Worm (Caenorhabditis elegans) whole organism, L1 larva: ENCODE results near the gene R02F11.1.

Experiments used
- C16A3.4 ChIP-seq: fragments of 150-350 bp; optimal IDR thresholded peaks from 2 replicates; lab custom pipeline; 2014; ENCODE audit warnings: missing biosample characterization, missing genetic modification characterization
- C34B4.2 ChIP-seq: sonication (generic microtip); optimal IDR thresholded peaks from 2 replicates; lab custom pipeline; 2017; ENCODE audit warnings: mild to moderate bottlenecking, missing genetic modification characterization, missing compliant biosample characterization
- aha-1 ChIP-seq: fragments of 150-350 bp; optimal IDR thresholded peaks from 2 replicates; lab custom pipeline; 2014; ENCODE audit warnings: missing biosample characterization, missing genetic modification characterization
- alr-1 ChIP-seq: fragments of 200-800 bp; sonication (Bioruptor generic); optimal IDR thresholded peaks from 2 replicates; lab custom pipeline; 2018; ENCODE audit warnings: borderline replicate concordance, mild to moderate bottlenecking, missing genetic modification characterization, missing compliant biosample characterization
- blmp-1 ChIP-seq: fragments of 150-350 bp; optimal IDR thresholded peaks from 2 replicates; lab custom pipeline; 2014; ENCODE audit warnings: missing biosample characterization, missing genetic modification characterization
- ceh-63 ChIP-seq: fragments of 200-800 bp; sonication (Bioruptor generic); optimal IDR thresholded peaks from 2 replicates; lab custom pipeline; 2018; ENCODE audit warnings: mild to moderate bottlenecking, missing genetic modification characterization, missing compliant biosample characterization
- ceh-90 ChIP-seq: sonication (generic microtip); optimal IDR thresholded peaks from 2 replicates; lab custom pipeline; 2016; ENCODE audit warnings: missing genetic modification characterization, missing compliant biosample characterization
- ces-1 ChIP-seq: fragments of 150-350 bp; optimal IDR thresholded peaks from 2 replicates; lab custom pipeline; 2014; ENCODE audit warnings: missing biosample characterization, missing genetic modification reagents, missing genetic modification characterization
- dpl-1 ChIP-seq, 3 experiments: fragments of 150-350 bp in 2 of 3; sonication (generic microtip) in 1 of 3; optimal IDR thresholded peaks; 2 replicates each; lab custom pipeline; 2014 to 2017; ENCODE audit warnings: missing biosample characterization in 3 of 3, missing genetic modification characterization in 3 of 3, missing genetic modification reagents in 3 of 3
- dsc-1 ChIP-seq: sonication (generic microtip); optimal IDR thresholded peaks from 2 replicates; lab custom pipeline; 2016; ENCODE audit warnings: mild to moderate bottlenecking, missing genetic modification characterization, missing compliant biosample characterization
- efl-1 ChIP-seq, 4 experiments: fragments of 150-350 bp; optimal IDR thresholded peaks in 3 of 4; peaks in 1 of 4; 1 replicate in 1 of 4; 2 replicates in 3 of 4; lab custom pipeline; 2014; ENCODE audit warnings: missing biosample characterization in 2 of 4, missing genetic modification characterization in 2 of 4, missing genetic modification reagents in 2 of 4
- elt-3 ChIP-seq, 6 experiments: fragments of 150-350 bp in 1 of 6; sonication (generic microtip); optimal IDR thresholded peaks; 2 replicates each; lab custom pipeline; 2017 to 2018; ENCODE audit warnings: missing biosample characterization in 6 of 6, missing genetic modification characterization in 6 of 6, inconsistent platforms in 1 of 6
- fkh-10 ChIP-seq: sonication (generic microtip); optimal IDR thresholded peaks from 2 replicates; lab custom pipeline; 2017; ENCODE audit warnings: missing biosample characterization, missing genetic modification reagents, missing genetic modification characterization
- fkh-8 ChIP-seq: sonication (generic microtip); optimal IDR thresholded peaks from 2 replicates; lab custom pipeline; 2016; ENCODE audit warnings: mild to moderate bottlenecking, missing genetic modification characterization, missing compliant biosample characterization
- hlh-17 ChIP-seq: fragments of 200-800 bp; sonication (Bioruptor generic); optimal IDR thresholded peaks from 2 replicates; lab custom pipeline; 2018; ENCODE audit warnings: missing genetic modification characterization, mild to moderate bottlenecking, missing compliant biosample characterization, moderate library complexity, borderline replicate concordance
- hlh-4 ChIP-seq: sonication (generic microtip); optimal IDR thresholded peaks from 2 replicates; lab custom pipeline; 2016; ENCODE audit warnings: mild to moderate bottlenecking, missing genetic modification characterization, missing compliant biosample characterization
- hpl-2 ChIP-seq: fragments of 150-350 bp; optimal IDR thresholded peaks from 2 replicates; lab custom pipeline; 2014; ENCODE audit warnings: missing biosample characterization, missing genetic modification reagents, missing genetic modification characterization
- lin-14 ChIP-seq: fragments of 200-800 bp; sonication (Bioruptor generic); optimal IDR thresholded peaks from 2 replicates; lab custom pipeline; 2018; ENCODE audit warnings: mild to moderate bottlenecking, missing genetic modification characterization, moderate library complexity, missing compliant biosample characterization
- lin-35 ChIP-seq, 2 experiments: fragments of 150-350 bp; optimal IDR thresholded peaks; 2 replicates each; lab custom pipeline; 2014; ENCODE audit warnings: missing biosample characterization in 2 of 2, missing genetic modification characterization in 2 of 2, missing genetic modification reagents in 2 of 2
- lin-39 ChIP-seq: fragments of 150-350 bp; optimal IDR thresholded peaks from 2 replicates; lab custom pipeline; 2014; ENCODE audit warnings: missing biosample characterization, missing genetic modification reagents, missing genetic modification characterization
- lir-3 ChIP-seq: sonication (generic microtip); optimal IDR thresholded peaks from 2 replicates; lab custom pipeline; 2016; ENCODE audit warnings: mild to moderate bottlenecking, missing genetic modification characterization, moderate library complexity, missing compliant biosample characterization; ENCODE audit not compliant: poor library complexity
- lsy-2 ChIP-seq, 2 experiments: fragments of 150-350 bp; optimal IDR thresholded peaks; 2 replicates each; lab custom pipeline; 2014; ENCODE audit warnings: missing biosample characterization in 2 of 2, missing genetic modification characterization in 2 of 2
- mdl-1 ChIP-seq, 2 experiments: fragments of 150-350 bp; optimal IDR thresholded peaks; 2 replicates each; lab custom pipeline; 2014 to 2017; ENCODE audit warnings: missing biosample characterization in 2 of 2, missing genetic modification characterization in 2 of 2, inconsistent platforms in 1 of 2
- nhr-11 ChIP-seq: fragments of 150-350 bp; optimal IDR thresholded peaks from 2 replicates; lab custom pipeline; 2014; ENCODE audit warnings: missing biosample characterization, missing genetic modification characterization
- nhr-12 ChIP-seq: sonication (generic microtip); optimal IDR thresholded peaks from 2 replicates; lab custom pipeline; 2017; ENCODE audit warnings: missing biosample characterization, missing genetic modification characterization
- nhr-19 ChIP-seq: fragments of 200-800 bp; sonication (Bioruptor generic); conservative IDR thresholded peaks from 2 replicates; pipeline ENCODE4 v1.3.6; 2022; ENCODE audit warnings: missing genetic modification characterization, missing compliant biosample characterization
- nhr-20 ChIP-seq: sonication (generic microtip); optimal IDR thresholded peaks from 2 replicates; lab custom pipeline; 2016; ENCODE audit warnings: mild to moderate bottlenecking, missing genetic modification characterization, missing compliant biosample characterization
- nhr-237 ChIP-seq: fragments of 150-350 bp; optimal IDR thresholded peaks from 2 replicates; lab custom pipeline; 2014; ENCODE audit warnings: missing biosample characterization, missing genetic modification characterization
- nhr-47 ChIP-seq: sonication (generic microtip); optimal IDR thresholded peaks from 2 replicates; lab custom pipeline; 2016; ENCODE audit warnings: mild to moderate bottlenecking, missing genetic modification characterization, moderate library complexity, missing compliant biosample characterization
- nhr-71 ChIP-seq: sonication (generic microtip); optimal IDR thresholded peaks from 2 replicates; lab custom pipeline; 2016; ENCODE audit warnings: mild to moderate bottlenecking, missing genetic modification characterization, moderate library complexity, missing compliant biosample characterization
- nhr-77 ChIP-seq: fragments of 150-350 bp; optimal IDR thresholded peaks from 2 replicates; lab custom pipeline; 2014; ENCODE audit warnings: missing biosample characterization, missing genetic modification characterization
- nhr-84 ChIP-seq: sonication (generic microtip); optimal IDR thresholded peaks from 2 replicates; lab custom pipeline; 2017; ENCODE audit warnings: missing biosample characterization, missing genetic modification characterization
- nhr-85 ChIP-seq: sonication (generic microtip); peaks from one replicate; lab custom pipeline; 2016; ENCODE audit warnings: missing genetic modification characterization, inconsistent platforms, missing compliant biosample characterization
- nhr-90 ChIP-seq: sonication (generic microtip); optimal IDR thresholded peaks from 2 replicates; lab custom pipeline; 2016; ENCODE audit warnings: mild to moderate bottlenecking, missing genetic modification characterization, missing compliant biosample characterization; ENCODE audit not compliant: poor library complexity
- pax-3 ChIP-seq: fragments of 200-800 bp; sonication (Bioruptor generic); optimal IDR thresholded peaks from 2 replicates; lab custom pipeline; 2018; ENCODE audit warnings: mild to moderate bottlenecking, missing genetic modification characterization, moderate library complexity, missing compliant biosample characterization
- rnt-1 ChIP-seq: sonication (generic microtip); optimal IDR thresholded peaks from 2 replicates; lab custom pipeline; 2016; ENCODE audit warnings: mild to moderate bottlenecking, missing genetic modification characterization, moderate library complexity, missing compliant biosample characterization
- skn-1 ChIP-seq: fragments of 150-350 bp; optimal IDR thresholded peaks from 2 replicates; lab custom pipeline; 2014; ENCODE audit warnings: missing biosample characterization, missing genetic modification characterization
- snu-23 ChIP-seq: sonication (generic microtip); optimal IDR thresholded peaks from 2 replicates; lab custom pipeline; 2016; ENCODE audit warnings: missing genetic modification characterization, missing compliant biosample characterization
- sox-4 ChIP-seq: sonication (generic microtip); optimal IDR thresholded peaks from 2 replicates; lab custom pipeline; 2016; ENCODE audit warnings: missing genetic modification characterization, missing compliant biosample characterization
- sptf-1 ChIP-seq: fragments of 150-350 bp; optimal IDR thresholded peaks from 2 replicates; lab custom pipeline; 2014; ENCODE audit warnings: missing biosample characterization, missing genetic modification characterization
- swsn-7 ChIP-seq: sonication (generic microtip); optimal IDR thresholded peaks from 2 replicates; lab custom pipeline; 2016; ENCODE audit warnings: missing genetic modification characterization, missing compliant biosample characterization
- unc-86 ChIP-seq: sonication (generic microtip); optimal IDR thresholded peaks from 2 replicates; lab custom pipeline; 2016; ENCODE audit warnings: missing genetic modification characterization, missing compliant biosample characterization
- xbp-1 ChIP-seq: sonication (generic microtip); optimal IDR thresholded peaks from 2 replicates; lab custom pipeline; 2016; ENCODE audit warnings: missing genetic modification characterization, missing compliant biosample characterization
- zag-1 ChIP-seq: fragments of 150-350 bp; optimal IDR thresholded peaks from 2 replicates; lab custom pipeline; 2014; ENCODE audit warnings: missing biosample characterization, missing genetic modification characterization
- zip-4 ChIP-seq: fragments of 200-800 bp; sonication (Bioruptor generic); optimal IDR thresholded peaks from 2 replicates; lab custom pipeline; 2018; ENCODE audit warnings: mild to moderate bottlenecking, missing genetic modification characterization, moderate library complexity, missing compliant biosample characterization

The R02F11.1 gene

DNA sequence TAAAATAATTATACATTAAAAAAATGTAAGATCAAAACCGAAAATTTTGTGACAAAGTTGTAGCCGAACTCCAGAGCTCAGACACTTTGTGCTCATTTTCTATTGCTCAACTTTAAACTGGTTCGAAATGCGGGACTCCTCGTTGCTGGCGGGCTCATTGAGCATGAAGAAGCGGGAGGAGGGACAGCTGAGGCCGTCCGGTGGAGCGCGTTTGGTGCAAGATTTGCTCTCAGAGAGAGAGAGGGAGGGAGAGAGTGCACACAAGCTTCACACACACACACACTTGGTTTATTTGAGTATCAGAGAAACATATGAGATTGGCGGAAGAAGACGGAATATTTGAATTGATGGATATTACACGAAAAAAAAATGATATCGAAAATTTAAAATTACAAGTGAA is 9.8 kb downstream of the R02F11.1 start (continued):
- TF ChIP-seq swsn-7 (tag; lab: Kevin White, UChicago), result peak; percentile 42
- TF ChIP-seq nhr-12 (tag; lab: Kevin White, UChicago), result no peak
- TF ChIP-seq unc-86, result peak; percentile 19
- TF ChIP-seq nhr-85, result no peak
- TF ChIP-seq zag-1 (tag; lab: Kevin White, UChicago), result no peak
- no peak for TF ChIP-seq blmp-1
- TF ChIP-seq nhr-237 (tag; lab: Kevin White, UChicago), result no peak
- TF ChIP-seq lin-14 (GFP tag; lab: Kevin White, UChicago), result peak; percentile 85
- no peak for TF ChIP-seq rnt-1 (tag; lab: Kevin White, UChicago)
- TF ChIP-seq efl-1 (optimal IDR thresholded peaks at IDR 0.05; lab: Kevin White, UChicago), result peak; percentile 41 to 51
- TF ChIP-seq efl-1 (GFP tag; optimal IDR thresholded peaks at IDR 0.05 in 1 of 2; lab: Kevin White, UChicago), result peak; percentile 42 to 80
- TF ChIP-seq C16A3.4, result no peak
- TF ChIP-seq fkh-10 (GFP tag; lab: Kevin White, UChicago), result no peak
- peak in 1 of 2 experiments; percentile 65 for TF ChIP-seq lsy-2 (tag; optimal IDR thresholded peaks at IDR 0.05; lab: Kevin White, UChicago)
- no peak for TF ChIP-seq lin-39
- TF ChIP-seq alr-1 (tag; lab: Kevin White, UChicago), result no peak
- TF ChIP-seq skn-1 (tag; lab: Kevin White, UChicago), result peak; percentile 27
- peak; percentile 1 for TF ChIP-seq xbp-1 (tag; lab: Kevin White, UChicago)
- no peak for TF ChIP-seq ces-1
- TF ChIP-seq pax-3, result no peak
- no peak for TF ChIP-seq ceh-63 (GFP tag; lab: Kevin White, UChicago)
- no peak for TF ChIP-seq nhr-11 (tag; lab: Kevin White, UChicago)
- no peak for TF ChIP-seq mdl-1 (tag; optimal IDR thresholded peaks at IDR 0.05; lab: Kevin White, UChicago)
- TF ChIP-seq fkh-8, result peak; percentile 69

- no peak for TF ChIP-seq fkh-8
- TF ChIP-seq efl-1 (optimal IDR thresholded peaks at IDR 0.05; lab: Kevin White, UChicago), result no peak
- TF ChIP-seq efl-1 (GFP tag; optimal IDR thresholded peaks at IDR 0.05 in 1 of 2; lab: Kevin White, UChicago), result peak in 1 of 2 experiments; percentile 18
- TF ChIP-seq blmp-1, result no peak
Measured at ce11 chrV:4813825-4814224, 12.9 kb downstream of the R02F11.1 start.

DNA sequence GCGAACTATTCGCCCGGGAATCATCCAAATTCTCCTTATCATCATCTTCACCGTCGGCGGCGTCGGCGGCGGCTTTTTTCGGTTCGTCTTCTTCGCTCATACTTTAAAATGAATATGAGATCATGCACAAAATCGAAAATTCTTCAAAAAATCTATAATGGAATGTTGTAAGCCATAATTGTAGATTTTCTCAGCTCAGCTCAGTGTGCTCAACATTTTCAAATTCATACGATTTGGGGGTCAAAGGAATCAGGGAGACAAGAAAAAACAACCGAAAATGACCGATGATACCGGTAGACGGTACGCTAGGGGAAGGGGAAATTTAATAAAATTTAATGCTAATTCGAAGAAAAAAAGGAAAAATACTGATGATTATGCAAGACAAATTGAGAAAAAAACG is 17.7 kb downstream of the R02F11.1 start, which contains the start of gene ccep-97:
Gene ccep-97 (minus strand): TSS at position 101 of the 400 bp plus-strand sequence.
- TF ChIP-seq dpl-1 (GFP tag; optimal IDR thresholded peaks at IDR 0.05; lab: Kevin White, UChicago) (no peak), rnt-1 (tag; lab: Kevin White, UChicago) (no peak), sptf-1 (tag; lab: Kevin White, UChicago) (no peak), hlh-4 (tag; lab: Kevin White, UChicago) (no peak), lir-3 (tag; lab: Kevin White, UChicago) (no peak), nhr-11 (tag; lab: Kevin White, UChicago) (no peak), sox-4 (tag; lab: Kevin White, UChicago) (no peak), zag-1 (tag; lab: Kevin White, UChicago) (no peak), lsy-2 (tag; optimal IDR thresholded peaks at IDR 0.05; lab: Kevin White, UChicago) (no peak), hlh-17 (no peak), ceh-90 (tag; lab: Kevin White, UChicago) (no peak), fkh-10 (GFP tag; lab: Kevin White, UChicago) (no peak), pax-3 (no peak)
- TF ChIP-seq, all 84 proteins: peak for 0

DNA sequence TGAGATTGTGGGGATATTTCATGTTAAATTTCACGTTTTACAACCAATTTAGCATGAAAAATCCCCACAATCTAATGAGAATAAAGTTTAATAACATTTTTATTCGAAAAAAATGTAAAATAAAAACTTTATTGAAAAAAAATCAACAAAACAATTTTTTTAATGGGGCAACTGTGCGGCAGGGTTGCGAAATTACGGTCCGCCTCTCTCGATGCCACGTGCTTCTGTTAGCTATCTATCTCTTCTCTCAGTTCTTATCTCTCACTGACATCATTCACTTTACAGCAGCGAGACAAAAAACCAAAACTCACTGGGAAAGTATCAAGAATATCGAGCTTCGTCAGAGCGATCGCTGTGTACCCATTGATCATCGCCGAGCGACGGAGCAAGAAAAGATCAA is 19.7 kb downstream of the R02F11.1 start:
- peak; percentile 26 for TF ChIP-seq snu-23 (GFP tag; lab: Kevin White, UChicago)
- peak; percentile 22 for TF ChIP-seq nhr-20 (tag; lab: Kevin White, UChicago)
- TF ChIP-seq nhr-77, result no peak
- no peak for TF ChIP-seq nhr-237 (tag; lab: Kevin White, UChicago)
- TF ChIP-seq nhr-71 (tag; lab: Kevin White, UChicago), result peak; percentile 65
- peak in 1 of 2 experiments; percentile 35 for TF ChIP-seq lsy-2 (tag; optimal IDR thresholded peaks at IDR 0.05; lab: Kevin White, UChicago)
- peak; percentile 39 for TF ChIP-seq skn-1 (tag; lab: Kevin White, UChicago)
- no peak for TF ChIP-seq nhr-84 (tag; lab: Kevin White, UChicago)
- peak in 1 of 2 experiments; percentile 72 for TF ChIP-seq mdl-1 (tag; optimal IDR thresholded peaks at IDR 0.05; lab: Kevin White, UChicago)
- peak; percentile 2 for TF ChIP-seq hpl-2 (GFP tag; lab: Kevin White, UChicago)
- no peak for TF ChIP-seq zip-4 (GFP tag; lab: Kevin White, UChicago)
- TF ChIP-seq dsc-1, result no peak
- no peak for TF ChIP-seq aha-1 (tag; lab: Kevin White, UChicago)
- peak; percentile 31 for TF ChIP-seq nhr-19 (GFP tag; lab: Robert Waterston, UW)
- no peak for TF ChIP-seq C34B4.2
- TF ChIP-seq nhr-12 (tag; lab: Kevin White, UChicago), result no peak
- TF ChIP-seq nhr-90 (tag; lab: Kevin White, UChicago), result no peak
- TF ChIP-seq elt-3 (tag; optimal IDR thresholded peaks at IDR 0.05; lab: Kevin White, UChicago), result peak in 1 of 6 experiments; percentile 23
- TF ChIP-seq nhr-47 (tag; lab: Kevin White, UChicago), result no peak
- TF ChIP-seq lin-35 (GFP tag; optimal IDR thresholded peaks at IDR 0.05; lab: Kevin White, UChicago), result peak in 1 of 2 experiments; percentile 18
- peak in 1 of 3 experiments; percentile 21 for TF ChIP-seq dpl-1 (GFP tag; optimal IDR thresholded peaks at IDR 0.05; lab: Kevin White, UChicago)
